Fruit fly (Drosophila melanogaster) whole organism, pupa: ENCODE data around the gene CG43091.

Experiments used
- CG10348 ChIP-seq: fragments of 200-800 bp; sonication (Bioruptor generic); IDR thresholded peaks from 2 replicates; pipeline ENCODE4 v1.3.6; 2022; ENCODE audit warnings: missing biosample characterization, missing genetic modification characterization
- CG12605 ChIP-seq: fragments of 200-800 bp; sonication (Bioruptor generic); IDR thresholded peaks from 2 replicates; pipeline ENCODE4 v1.3.6; 2022; ENCODE audit warnings: missing biosample characterization, missing genetic modification characterization
- CG13204 ChIP-seq: fragments of 200-800 bp; sonication (Bioruptor generic); optimal IDR thresholded peaks from 2 replicates; lab custom pipeline; 2018; ENCODE audit warnings: missing biosample characterization, mild to moderate bottlenecking, missing genetic modification characterization, moderate library complexity
- CG14655 ChIP-seq: fragments of 200-800 bp; sonication (Bioruptor generic); optimal IDR thresholded peaks from 3 replicates; lab custom pipeline; 2017; ENCODE audit warnings: mild to moderate bottlenecking, missing biosample characterization, missing genetic modification reagents, missing genetic modification characterization
- CG15710 ChIP-seq: fragments of 200-800 bp; sonication (Bioruptor generic); optimal IDR thresholded peaks from 2 replicates; lab custom pipeline; 2018; ENCODE audit warnings: missing biosample characterization, mild to moderate bottlenecking, missing genetic modification characterization, moderate library complexity
- CG17806 ChIP-seq: fragments of 200-800 bp; sonication (Bioruptor generic); optimal IDR thresholded peaks from 2 replicates; lab custom pipeline; 2018; ENCODE audit warnings: missing biosample characterization, mild to moderate bottlenecking, missing genetic modification characterization, moderate library complexity
- CG32121 ChIP-seq: fragments of 200-800 bp; sonication (Bioruptor generic); IDR thresholded peaks from 2 replicates; pipeline ENCODE4 v1.3.6; 2022; ENCODE audit warnings: missing biosample characterization, missing genetic modification characterization
- CG34367 ChIP-seq: fragments of 200-800 bp; sonication (Bioruptor generic); optimal IDR thresholded peaks from 2 replicates; lab custom pipeline; 2018; ENCODE audit warnings: missing biosample characterization, mild to moderate bottlenecking, missing genetic modification characterization
- CG4496 ChIP-seq: fragments of 200-800 bp; sonication (Bioruptor generic); IDR thresholded peaks from 3 replicates; pipeline ENCODE4 v1.3.6; 2022; ENCODE audit warnings: missing biosample characterization, missing genetic modification characterization
- CG8159 ChIP-seq: fragments of 200-800 bp; sonication (Bioruptor generic); optimal IDR thresholded peaks from 3 replicates; lab custom pipeline; 2018; ENCODE audit warnings: missing biosample characterization, mild to moderate bottlenecking, missing genetic modification characterization, moderate library complexity
- CG8301 ChIP-seq: fragments of 200-800 bp; sonication (Bioruptor generic); optimal IDR thresholded peaks from 2 replicates; lab custom pipeline; 2018; ENCODE audit warnings: missing biosample characterization, mild to moderate bottlenecking, missing genetic modification characterization
- CG9948 ChIP-seq: fragments of 200-800 bp; sonication (Bioruptor generic); optimal IDR thresholded peaks from 2 replicates; lab custom pipeline; 2018; ENCODE audit warnings: missing biosample characterization, mild to moderate bottlenecking, missing genetic modification characterization, moderate library complexity
- D1 ChIP-seq: fragments of 200-800 bp; sonication (Bioruptor generic); optimal IDR thresholded peaks from 2 replicates; lab custom pipeline; 2018; ENCODE audit warnings: missing biosample characterization, mild to moderate bottlenecking, missing genetic modification characterization, moderate library complexity
- EcR ChIP-seq: fragments of 200-800 bp; sonication (Bioruptor generic); optimal IDR thresholded peaks from 3 replicates; lab custom pipeline; 2019; ENCODE audit warnings: missing biosample characterization, missing genetic modification characterization, mild to moderate bottlenecking, moderate library complexity, missing genetic modification reagents
- Ets98B ChIP-seq: fragments of 200-800 bp; sonication (Bioruptor generic); IDR thresholded peaks from 2 replicates; pipeline ENCODE4 v1.3.6; 2022; ENCODE audit warnings: missing biosample characterization, missing genetic modification characterization
- Pif1A ChIP-seq: fragments of 200-800 bp; sonication (Bioruptor generic); optimal IDR thresholded peaks from 3 replicates; lab custom pipeline; 2016; ENCODE audit warnings: missing biosample characterization, missing genetic modification characterization
- Pif1B ChIP-seq: fragments of 200-800 bp; sonication (Bioruptor generic); optimal IDR thresholded peaks from 3 replicates; lab custom pipeline; 2016; ENCODE audit warnings: missing biosample characterization, missing genetic modification characterization
- Snoo ChIP-seq: fragments of 200-800 bp; sonication (Bioruptor generic); optimal IDR thresholded peaks from 3 replicates; lab custom pipeline; 2017; ENCODE audit warnings: missing biosample characterization, mild to moderate bottlenecking, missing genetic modification characterization, inconsistent platforms
- fd96Ca ChIP-seq: fragments of 200-800 bp; sonication (Bioruptor generic); IDR thresholded peaks from 3 replicates; pipeline ENCODE4 v1.3.6; 2022; ENCODE audit warnings: missing biosample characterization, missing genetic modification characterization
- gl ChIP-seq: fragments of 200-800 bp; sonication (Bioruptor generic); optimal IDR thresholded peaks from 2 replicates; lab custom pipeline; 2018; ENCODE audit warnings: missing biosample characterization, mild to moderate bottlenecking, missing genetic modification characterization
- rn ChIP-seq: fragments of 200-800 bp; sonication (Bioruptor generic); IDR thresholded peaks from 2 replicates; pipeline ENCODE4 v1.3.6; 2022; ENCODE audit warnings: missing biosample characterization, missing genetic modification characterization

Gene CG43091

DNA sequence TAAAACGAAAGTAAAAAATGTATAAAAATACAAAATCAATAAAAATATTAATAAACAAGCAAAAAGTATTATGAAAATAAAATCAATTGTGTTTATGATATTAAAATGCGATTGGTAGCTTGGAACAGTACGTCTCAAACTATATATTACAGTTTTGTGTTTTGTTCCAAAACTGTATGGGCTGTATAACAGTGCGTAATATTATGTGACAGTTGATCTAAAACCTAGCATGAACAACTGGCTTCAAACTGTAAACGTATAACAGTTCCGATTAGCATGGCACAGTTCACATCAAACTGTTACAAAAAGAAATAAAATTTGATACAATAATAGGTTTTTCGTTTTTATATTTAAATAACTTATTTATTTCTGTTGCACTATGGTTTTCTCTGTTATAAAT lies 25.4 kb upstream of the CG43091 start:
- no peak for TF ChIP-seq CG9948 (tag; lab: Kevin White, UChicago)
- no peak for TF ChIP-seq CG14655 (GFP tag; lab: Kevin White, UChicago)

DNA sequence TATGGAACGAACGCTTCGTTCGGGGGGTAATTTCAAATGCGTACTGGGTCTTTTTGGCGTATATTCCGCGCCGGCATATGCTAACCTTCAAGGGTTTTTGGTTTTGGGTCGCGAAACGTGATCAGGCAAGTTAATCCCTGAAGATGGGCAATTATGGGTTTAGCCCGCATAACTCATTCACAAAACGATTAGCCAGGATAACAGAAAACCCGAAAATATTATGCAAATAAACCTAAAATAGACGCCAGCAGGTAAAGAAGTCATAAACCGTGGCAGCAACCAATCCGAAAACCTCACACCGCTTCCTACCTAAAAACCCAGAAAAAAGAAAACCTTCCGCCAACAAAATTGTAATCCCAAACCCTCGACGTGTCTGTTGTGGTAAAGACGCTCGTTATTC lies 20.6 kb upstream of the CG43091 start:
- TF ChIP-seq CG10348, result no peak
- no peak for TF ChIP-seq D1
- no peak for TF ChIP-seq Snoo (tag; lab: Kevin White, UChicago)
- TF ChIP-seq CG9948 (tag; lab: Kevin White, UChicago), result no peak
- TF ChIP-seq CG34367 (tag; lab: Kevin White, UChicago), result no peak
- TF ChIP-seq CG8159 (tag; lab: Kevin White, UChicago), result no peak

DNA sequence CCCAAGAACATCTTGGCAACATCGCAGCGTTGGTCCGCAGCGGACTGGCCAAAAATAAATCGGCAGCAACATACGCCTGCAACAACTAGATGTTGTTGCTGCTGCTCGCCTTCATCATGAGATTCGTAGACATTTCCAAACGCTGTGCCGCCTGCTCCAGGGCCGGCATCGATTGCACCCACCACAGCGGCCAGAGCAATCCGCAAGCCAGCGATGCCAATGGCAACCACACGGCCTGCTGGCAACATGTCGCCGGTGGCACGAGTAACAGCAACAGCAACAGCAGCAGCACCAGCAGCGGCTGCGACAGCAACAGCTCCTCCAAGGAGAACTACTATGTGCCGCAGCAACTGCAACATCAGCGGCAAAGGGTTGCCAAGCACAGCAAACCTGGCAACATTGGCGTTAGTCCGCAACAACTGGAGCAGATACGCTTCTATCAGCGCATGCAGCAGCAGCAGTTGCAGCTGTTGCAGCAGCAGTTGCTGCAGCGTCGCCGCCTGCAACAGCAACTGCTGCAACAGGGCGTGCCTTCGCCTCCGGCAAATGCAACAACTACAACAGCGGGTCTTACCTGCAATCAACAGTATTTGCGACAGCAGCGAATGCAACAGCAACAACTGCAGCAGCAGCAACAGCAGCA lies 16.3 kb upstream of the CG43091 start:
- TF ChIP-seq CG4496 (GFP tag; lab: Robert Waterston, UW) (no peak), CG13204 (no peak), CG8301 (tag; lab: Kevin White, UChicago) (no peak), EcR (GFP tag; lab: Kevin White, UChicago) (no peak)

DNA sequence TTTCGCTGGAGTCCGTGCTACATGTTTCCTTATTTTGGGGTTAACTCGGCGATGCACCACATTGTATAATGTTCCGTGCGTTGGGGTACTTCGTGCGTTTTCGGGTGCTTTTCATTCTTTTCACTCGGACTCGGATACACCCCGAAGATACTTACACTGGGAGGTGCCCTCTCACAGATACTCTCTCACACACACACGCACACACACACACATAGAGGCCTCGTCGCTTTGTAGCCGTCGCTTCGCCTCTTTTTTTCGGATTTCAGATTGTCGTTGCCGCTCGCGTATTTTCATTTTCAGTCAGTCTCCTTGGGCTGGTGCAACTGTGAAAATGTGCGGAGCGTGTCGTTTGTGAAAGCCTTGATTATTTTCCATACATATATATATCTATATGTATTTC lies 12.9 kb upstream of the CG43091 start:
- TF ChIP-seq Ets98B (GFP tag; lab: Robert Waterston, UW) (peak; percentile 96), Pif1A (peak; percentile 57), CG15710 (tag; lab: Kevin White, UChicago) (peak; percentile 16), CG10348 (no peak), CG4496 (GFP tag; lab: Robert Waterston, UW) (peak; percentile 82), CG32121 (GFP tag; lab: Robert Waterston, UW) (peak; percentile 95), fd96Ca (peak; percentile 95), D1 (no peak), CG9948 (tag; lab: Kevin White, UChicago) (no peak), gl (tag; lab: Kevin White, UChicago) (no peak), CG8301 (tag; lab: Kevin White, UChicago) (no peak), CG8159 (tag; lab: Kevin White, UChicago) (no peak), CG17806 (tag; lab: Kevin White, UChicago) (no peak), EcR (GFP tag; lab: Kevin White, UChicago) (peak; percentile 28), Pif1B (GFP tag; lab: Kevin White, UChicago) (peak; percentile 54), CG13204 (peak; percentile 32), CG14655 (GFP tag; lab: Kevin White, UChicago) (peak; percentile 28), rn (GFP tag; lab: Robert Waterston, UW) (no peak), Snoo (tag; lab: Kevin White, UChicago) (no peak), CG12605 (GFP tag; lab: Robert Waterston, UW) (peak; percentile 74), CG34367 (tag; lab: Kevin White, UChicago) (no peak)
- TF ChIP-seq, all 21 proteins: peak for 11

dm6 chr3R:22780135-22780534 lies 11.6 kb upstream of the CG43091 start:
- TF ChIP-seq CG4496 (GFP tag; lab: Robert Waterston, UW) (peak; percentile 34; the same call in 1 of the 3 replicates), CG14655 (GFP tag; lab: Kevin White, UChicago) (no peak), CG32121 (GFP tag; lab: Robert Waterston, UW) (0 out of 2 replicates have a peak, but pooled peaks have one; percentile 20)

dm6 chr3R:22776457-22776856 lies 7.9 kb upstream of the CG43091 start:
- no peak for TF ChIP-seq Ets98B (GFP tag; lab: Robert Waterston, UW)
- TF ChIP-seq EcR (GFP tag; lab: Kevin White, UChicago), result no peak
- TF ChIP-seq D1, result no peak
- TF ChIP-seq fd96Ca, result no peak
- no peak for TF ChIP-seq CG10348
- no peak for TF ChIP-seq Pif1A
- no peak for TF ChIP-seq CG8301 (tag; lab: Kevin White, UChicago)
- TF ChIP-seq gl (tag; lab: Kevin White, UChicago), result no peak
- no peak for TF ChIP-seq CG15710 (tag; lab: Kevin White, UChicago)
- no peak for TF ChIP-seq CG32121 (GFP tag; lab: Robert Waterston, UW)
- no peak for TF ChIP-seq rn (GFP tag; lab: Robert Waterston, UW)
- no peak for TF ChIP-seq CG34367 (tag; lab: Kevin White, UChicago)
- no peak for TF ChIP-seq CG14655 (GFP tag; lab: Kevin White, UChicago)
- TF ChIP-seq CG12605 (GFP tag; lab: Robert Waterston, UW), result no peak
- no peak for TF ChIP-seq CG17806 (tag; lab: Kevin White, UChicago)
- no peak for TF ChIP-seq Snoo (tag; lab: Kevin White, UChicago)
- no peak for TF ChIP-seq CG9948 (tag; lab: Kevin White, UChicago)
- no peak for TF ChIP-seq CG4496 (GFP tag; lab: Robert Waterston, UW)
- no peak for TF ChIP-seq CG8159 (tag; lab: Kevin White, UChicago)
- TF ChIP-seq Pif1B (GFP tag; lab: Kevin White, UChicago), result no peak

DNA sequence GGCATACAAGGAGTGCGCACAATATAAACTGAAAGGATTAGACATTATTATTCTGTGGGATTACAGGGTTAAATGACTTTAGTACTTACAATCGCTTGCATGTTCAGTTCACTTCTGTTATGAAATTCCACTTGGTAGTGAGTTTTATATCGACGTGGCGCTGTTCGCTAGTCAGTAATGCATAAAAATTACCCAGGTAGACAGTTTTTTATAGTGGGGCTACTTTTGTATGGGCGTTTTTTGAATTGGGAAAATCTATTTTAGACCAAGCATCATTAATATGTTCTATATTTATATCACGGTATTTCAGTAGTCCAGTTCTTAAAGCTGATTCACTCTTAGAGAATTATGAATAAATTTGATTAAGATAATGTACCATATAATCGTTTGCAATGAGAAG lies 3.1 kb upstream of the CG43091 start, which contains the start of gene CG43095:
TSS of gene CG43095 (minus strand) at position 101 of the 400 bp plus-strand sequence.
- TF ChIP-seq D1 (no peak), Ets98B (GFP tag; lab: Robert Waterston, UW) (no peak), CG10348 (no peak), rn (GFP tag; lab: Robert Waterston, UW) (no peak), CG34367 (tag; lab: Kevin White, UChicago) (no peak), CG9948 (tag; lab: Kevin White, UChicago) (no peak), CG8301 (tag; lab: Kevin White, UChicago) (no peak)
- TF ChIP-seq, all 21 proteins: peak for 0
